Fruit fly (Drosophila melanogaster): ENCODE measurements around the gene CG14260.

- TF ChIP-seq sage (GFP tag; optimal IDR thresholded peaks at IDR 0.05) (no peak), N (GFP tag; optimal IDR thresholded peaks at IDR 0.05) (no peak), lola (GFP tag; optimal IDR thresholded peaks at IDR 0.05) (no peak), Myc (optimal IDR thresholded peaks at IDR 0.05) (no peak), Hnf4 (GFP tag; optimal IDR thresholded peaks at IDR 0.05) (no peak), usp (GFP tag; optimal IDR thresholded peaks at IDR 0.05) (no peak), br (GFP tag; optimal IDR thresholded peaks at IDR 0.05) (no peak), Rel (GFP tag; optimal IDR thresholded peaks at IDR 0.05) (no peak), Rel (tag; optimal IDR thresholded peaks at IDR 0.05) (no peak), tai (GFP tag; optimal IDR thresholded peaks at IDR 0.05) (no peak), woc (GFP tag; optimal IDR thresholded peaks at IDR 0.05) (no peak), CG9705 (GFP tag; optimal IDR thresholded peaks at IDR 0.05) (no peak)
These were observed 11.3 kb upstream of the CG14260 start for dm6 chr3R:27253921-27254376.

Measured in whole organism, wandering third instar larva.